Worm (Caenorhabditis elegans): ENCODE data around the gene srh-17.

srh-17 gene

DNA sequence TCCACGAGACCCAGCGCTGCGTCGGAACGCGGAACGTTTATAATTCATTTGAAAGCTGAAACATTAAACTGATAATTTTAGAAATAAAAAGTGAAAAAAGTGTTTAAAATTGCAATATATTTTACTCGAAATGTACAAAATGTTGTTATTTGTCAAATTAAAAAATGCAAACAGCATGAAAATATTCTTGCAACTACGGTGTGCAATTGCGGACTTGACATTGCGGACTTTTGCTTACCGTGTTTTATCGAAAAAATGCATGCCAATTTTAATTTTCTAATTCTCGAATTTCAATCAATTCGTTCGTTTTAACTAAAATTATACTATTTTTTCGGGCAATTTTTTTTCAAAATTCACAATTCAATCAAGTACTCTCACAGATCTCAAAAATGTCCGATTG lies 48.9 kb upstream of the srh-17 start, which contains the start of the genes R11H6.5 and ccnk-1:
Gene R11H6.5, minus strand, starts transcription at position 55 of the 400 bp plus-strand sequence.
Gene ccnk-1, plus strand, starts transcription at position 381 of the 400 bp plus-strand sequence.
- TF ChIP-seq unc-39 (tag; optimal IDR thresholded peaks at IDR 0.05) = no peak
- no peak for TF ChIP-seq nhr-6 (tag; optimal IDR thresholded peaks at IDR 0.05)
- peak; percentile 32 for TF ChIP-seq lin-13 (GFP tag; optimal IDR thresholded peaks at IDR 0.05)
- TF ChIP-seq mab-5 (tag; optimal IDR thresholded peaks at IDR 0.05) = no peak
- no peak for TF ChIP-seq sma-9 (GFP tag; optimal IDR thresholded peaks at IDR 0.05)
- no peak for TF ChIP-seq sma-9 (tag; optimal IDR thresholded peaks at IDR 0.05)
- no peak for TF ChIP-seq lin-11 (tag; optimal IDR thresholded peaks at IDR 0.05)
- TF ChIP-seq nhr-237 (tag; optimal IDR thresholded peaks at IDR 0.05) = no peak
- no peak for TF ChIP-seq blmp-1 (tag; optimal IDR thresholded peaks at IDR 0.05; ENCODE audit: insufficient read depth)
- no peak for TF ChIP-seq F13H6.1 (tag; optimal IDR thresholded peaks at IDR 0.05)
- no peak for TF ChIP-seq ztf-4 (tag; optimal IDR thresholded peaks at IDR 0.05)
- TF ChIP-seq skn-1 (tag; optimal IDR thresholded peaks at IDR 0.05) = no peak
- TF ChIP-seq nhr-129 (tag; optimal IDR thresholded peaks at IDR 0.05) = peak; percentile 48
- peak; percentile 92 to 99 for TF ChIP-seq lsy-2 (tag; optimal IDR thresholded peaks at IDR 0.05)
- TF ChIP-seq nhr-23 (tag; optimal IDR thresholded peaks at IDR 0.05) = no peak
- no peak for TF ChIP-seq R02D3.7 (tag; optimal IDR thresholded peaks at IDR 0.05)
- no peak for TF ChIP-seq mdl-1 (tag; optimal IDR thresholded peaks at IDR 0.05)
- TF ChIP-seq ama-1 (optimal IDR thresholded peaks at IDR 0.05) = no peak
- peak; percentile 19 for TF ChIP-seq fos-1 (tag; optimal IDR thresholded peaks at IDR 0.05)
- TF ChIP-seq ZK546.5 (tag; optimal IDR thresholded peaks at IDR 0.05) = no peak
- TF ChIP-seq unc-55 (GFP tag; optimal IDR thresholded peaks at IDR 0.05) = peak; percentile 84
- TF ChIP-seq crh-2 (tag; optimal IDR thresholded peaks at IDR 0.05) = peak; percentile 19
- TF ChIP-seq peb-1 (tag; optimal IDR thresholded peaks at IDR 0.05) = no peak
- TF ChIP-seq sem-4 (tag; optimal IDR thresholded peaks at IDR 0.05) = peak; percentile 5
- TF ChIP-seq nhr-21 (tag; optimal IDR thresholded peaks at IDR 0.05) = no peak
- peak; percentile 65 for TF ChIP-seq C34F6.9 (tag; optimal IDR thresholded peaks at IDR 0.05)
- no peak for TF ChIP-seq nhr-10 (tag; optimal IDR thresholded peaks at IDR 0.05)
- TF ChIP-seq mbf-1 (tag; optimal IDR thresholded peaks at IDR 0.05) = no peak
- no peak for TF ChIP-seq snpc-4 (tag; optimal IDR thresholded peaks at IDR 0.05)
- no peak for TF ChIP-seq nhr-11 (tag; optimal IDR thresholded peaks at IDR 0.05)
- TF ChIP-seq nhr-12 (tag; optimal IDR thresholded peaks at IDR 0.05) = no peak
- no peak for TF ChIP-seq unc-62 (GFP tag; optimal IDR thresholded peaks at IDR 0.05)
- TF ChIP-seq elt-1 (tag; optimal IDR thresholded peaks at IDR 0.05) = no peak

DNA sequence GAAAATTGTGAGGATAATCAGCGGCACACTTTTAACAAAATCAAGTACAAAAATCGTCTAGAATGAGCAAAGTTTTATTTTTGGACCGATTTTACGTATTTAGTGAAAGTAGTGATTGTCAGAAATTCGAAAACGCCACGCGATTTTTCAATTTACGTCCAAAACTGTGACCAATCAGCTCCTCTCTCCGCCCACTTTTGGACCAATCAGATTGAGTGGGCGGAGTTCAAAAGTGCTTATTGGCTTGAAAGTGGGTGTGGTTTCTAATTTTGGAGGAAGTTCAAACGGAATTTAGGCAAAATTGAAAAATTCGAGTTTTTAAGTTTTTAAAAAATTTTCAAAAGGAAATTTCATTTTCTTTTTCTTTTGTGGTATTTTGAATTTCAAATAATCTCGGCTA lies 46.7 kb upstream of the srh-17 start:
- TF ChIP-seq sem-4 (tag; optimal IDR thresholded peaks at IDR 0.05) = no peak
- no peak for TF ChIP-seq skn-1 (tag; optimal IDR thresholded peaks at IDR 0.05)
- TF ChIP-seq mab-5 (tag; optimal IDR thresholded peaks at IDR 0.05) = no peak
- TF ChIP-seq nhr-25 (tag; optimal IDR thresholded peaks at IDR 0.05) = no peak

DNA sequence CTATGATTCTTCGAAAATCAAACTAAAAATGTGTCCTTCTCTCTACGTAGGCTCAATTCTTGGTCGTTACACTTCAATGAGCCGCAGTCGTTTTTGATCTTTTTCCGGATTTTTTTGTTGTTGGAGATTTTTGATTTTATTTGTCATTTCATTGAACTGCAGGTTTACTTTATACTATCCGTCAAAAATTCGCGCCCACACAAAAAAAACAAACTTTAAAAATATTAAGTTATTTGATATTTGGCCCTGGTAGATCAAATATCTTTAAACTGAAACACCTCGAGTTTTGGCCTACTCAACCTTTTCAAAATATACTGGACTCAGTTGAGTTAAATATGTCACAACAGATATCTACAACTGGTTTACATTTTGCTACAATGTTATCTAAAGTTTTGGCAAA lies 45.4 kb upstream of the srh-17 start:
- TF ChIP-seq ztf-4 (tag; optimal IDR thresholded peaks at IDR 0.05) (no peak), elt-1 (tag; optimal IDR thresholded peaks at IDR 0.05) (no peak), gmeb-1 (tag; optimal IDR thresholded peaks at IDR 0.05) (no peak), unc-62 (GFP tag; optimal IDR thresholded peaks at IDR 0.05) (no peak), unc-55 (GFP tag; optimal IDR thresholded peaks at IDR 0.05) (no peak), sma-3 (GFP tag; optimal IDR thresholded peaks at IDR 0.05) (no peak), ceh-82 (tag; optimal IDR thresholded peaks at IDR 0.05) (no peak), peb-1 (tag; optimal IDR thresholded peaks at IDR 0.05) (no peak), fos-1 (tag; optimal IDR thresholded peaks at IDR 0.05) (no peak), nhr-10 (tag; optimal IDR thresholded peaks at IDR 0.05) (no peak), nhr-6 (tag; optimal IDR thresholded peaks at IDR 0.05) (no peak), blmp-1 (tag; optimal IDR thresholded peaks at IDR 0.05; ENCODE audit: insufficient read depth) (no peak)

DNA sequence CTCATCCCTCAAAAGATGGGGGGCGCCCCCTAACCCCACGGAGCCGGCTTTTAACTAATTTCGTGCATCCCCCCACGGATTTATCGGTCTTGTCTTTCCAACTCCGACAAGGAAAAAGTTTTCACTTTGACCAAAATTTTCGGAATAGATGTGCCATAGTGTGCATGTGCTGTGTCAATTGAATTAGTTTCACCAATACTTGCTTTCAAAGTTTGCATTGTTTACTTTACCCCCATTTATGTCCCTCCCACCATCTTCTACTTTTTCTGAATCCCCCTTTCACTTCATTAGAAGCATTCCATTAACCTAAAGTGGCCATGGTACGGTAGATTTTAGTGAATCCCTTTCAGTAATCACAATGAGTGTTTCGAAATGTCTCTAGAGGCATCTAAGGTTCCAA lies 43.4 kb upstream of the srh-17 start:
- TF ChIP-seq ZK546.5 (tag; optimal IDR thresholded peaks at IDR 0.05) (no peak), Y55F3AM.14 (GFP tag; optimal IDR thresholded peaks at IDR 0.05) (no peak), sma-9 (GFP tag; optimal IDR thresholded peaks at IDR 0.05) (no peak), sma-9 (tag; optimal IDR thresholded peaks at IDR 0.05) (no peak), unc-39 (tag; optimal IDR thresholded peaks at IDR 0.05) (no peak), sma-3 (GFP tag; optimal IDR thresholded peaks at IDR 0.05) (no peak), lin-11 (tag; optimal IDR thresholded peaks at IDR 0.05) (no peak), gmeb-1 (tag; optimal IDR thresholded peaks at IDR 0.05) (no peak), nhr-237 (tag; optimal IDR thresholded peaks at IDR 0.05) (no peak), zag-1 (tag; optimal IDR thresholded peaks at IDR 0.05) (no peak), elt-3 (tag; optimal IDR thresholded peaks at IDR 0.05) (no peak)
